Worm (Caenorhabditis elegans) whole organism, young adult: ENCODE measurements around the gene sdz-4.
"Not testable (repeated sequence)": the region's sequence is repeated elsewhere in the genome, so short reads cannot be mapped to it uniquely, and the experiment has no call there.

Source experiments
- B0336.3 ChIP-seq: fragments of 200-800 bp; sonication (Bioruptor generic); IDR thresholded peaks from 2 replicates; pipeline ENCODE4 v1.3.6; 2022; ENCODE audit warnings: missing genetic modification characterization, missing compliant biosample characterization
- C17E4.6 ChIP-seq: fragments of 200-800 bp; sonication (Bioruptor generic); IDR thresholded peaks from 2 replicates; pipeline ENCODE4 v1.3.6; 2022; ENCODE audit warnings: missing genetic modification reagents, missing genetic modification characterization, missing compliant biosample characterization
- F10E7.11 ChIP-seq: sonication (generic microtip); optimal IDR thresholded peaks from 2 replicates; lab custom pipeline; 2017; ENCODE audit warnings: mild to moderate bottlenecking, missing genetic modification characterization, moderate library complexity, missing compliant biosample characterization
- F22D6.2 ChIP-seq: sonication (generic microtip); optimal IDR thresholded peaks from 2 replicates; lab custom pipeline; 2016; ENCODE audit warnings: mild to moderate bottlenecking, missing genetic modification characterization, missing compliant biosample characterization
- F57A8.1 ChIP-seq: fragments of 200-800 bp; sonication (Bioruptor generic); optimal IDR thresholded peaks from 2 replicates; lab custom pipeline; 2018; ENCODE audit warnings: mild to moderate bottlenecking, missing genetic modification characterization, moderate library complexity, missing compliant biosample characterization
- T26A5.8 ChIP-seq: sonication (generic microtip); optimal IDR thresholded peaks from 2 replicates; lab custom pipeline; 2016; ENCODE audit warnings: missing genetic modification characterization, missing compliant biosample characterization
- Y53F4B.3 ChIP-seq: fragments of 200-800 bp; sonication (Bioruptor generic); IDR thresholded peaks from 2 replicates; pipeline ENCODE4 v1.3.6; 2022; ENCODE audit warnings: missing genetic modification reagents, missing genetic modification characterization, missing compliant biosample characterization
- Y53G8AR.9 ChIP-seq: fragments of 200-800 bp; sonication (Bioruptor generic); conservative IDR thresholded peaks from 2 replicates; pipeline ENCODE4 v1.3.6; 2022; ENCODE audit warnings: missing genetic modification reagents, missing genetic modification characterization, missing compliant biosample characterization
- Y79H2A.3 ChIP-seq: fragments of 200-800 bp; sonication (Bioruptor generic); conservative IDR thresholded peaks from 2 replicates; pipeline ENCODE4 v1.3.6; 2022; ENCODE audit warnings: missing genetic modification reagents, missing genetic modification characterization, missing compliant biosample characterization
- ZK185.1 ChIP-seq: sonication (generic microtip); optimal IDR thresholded peaks from 2 replicates; lab custom pipeline; 2016; ENCODE audit warnings: mild to moderate bottlenecking, missing genetic modification characterization, missing compliant biosample characterization; ENCODE audit not compliant: poor library complexity, severe bottlenecking
- aptf-3 ChIP-seq: fragments of 200-800 bp; sonication (Bioruptor generic); IDR thresholded peaks from 2 replicates; pipeline ENCODE4 v1.3.6; 2022; ENCODE audit warnings: missing genetic modification characterization, missing compliant biosample characterization
- attf-5 ChIP-seq: fragments of 200-800 bp; sonication (Bioruptor generic); optimal IDR thresholded peaks from 2 replicates; lab custom pipeline; 2018; ENCODE audit warnings: mild to moderate bottlenecking, missing genetic modification characterization, missing compliant biosample characterization
- cebp-1 ChIP-seq, 2 experiments: fragments of 200-800 bp in 1 of 2; sonication (Bioruptor generic) in 1 of 2; sonication (generic microtip) in 1 of 2; IDR thresholded peaks in 1 of 2; optimal IDR thresholded peaks in 1 of 2; 2 replicates each; pipeline versions ENCODE4 v1.3.6 to Lab custom; 2017 to 2022; ENCODE audit warnings: missing compliant biosample characterization in 2 of 2, missing genetic modification characterization in 2 of 2, mild to moderate bottlenecking in 1 of 2, missing genetic modification reagents in 1 of 2, moderate library complexity in 1 of 2
- dpl-1 ChIP-seq: fragments of 150-350 bp; optimal IDR thresholded peaks from 2 replicates; lab custom pipeline; 2014; ENCODE audit warnings: missing biosample characterization, missing genetic modification reagents, missing genetic modification characterization
- him-1 ChIP-seq: sonication (generic microtip); optimal IDR thresholded peaks from 2 replicates; lab custom pipeline; 2016; ENCODE audit warnings: missing genotype, missing genetic modification reagents, missing genetic modification characterization, missing compliant biosample characterization
- hmg-1.2 ChIP-seq: fragments of 200-800 bp; sonication (Bioruptor generic); IDR thresholded peaks from 2 replicates; pipeline ENCODE4 v1.3.6; 2022; ENCODE audit warnings: missing genetic modification reagents, missing genetic modification characterization, missing compliant biosample characterization
- lag-1 ChIP-seq: fragments of 200-800 bp; sonication (Bioruptor generic); IDR thresholded peaks from 2 replicates; pipeline ENCODE4 v1.3.6; 2022; ENCODE audit warnings: missing genetic modification reagents, missing genetic modification characterization, missing compliant biosample characterization
- lin-26 ChIP-seq: fragments of 200-800 bp; sonication (Bioruptor generic); IDR thresholded peaks from 2 replicates; pipeline ENCODE4 v1.3.6; 2022; ENCODE audit warnings: missing genetic modification reagents, missing genetic modification characterization, missing compliant biosample characterization
- lin-35 ChIP-seq, 3 experiments: fragments of 150-350 bp in 2 of 3; sonication (generic microtip) in 1 of 3; optimal IDR thresholded peaks; 2 replicates each; lab custom pipeline; 2014 to 2018; ENCODE audit warnings: missing biosample characterization in 3 of 3, missing genetic modification characterization in 3 of 3, missing genetic modification reagents in 3 of 3
- lir-1 ChIP-seq: fragments of 200-800 bp; sonication (Bioruptor generic); conservative IDR thresholded peaks from 2 replicates; pipeline ENCODE4 v1.3.6; 2022; ENCODE audit warnings: missing genetic modification reagents, missing genetic modification characterization, missing compliant biosample characterization
- lsl-1 ChIP-seq: fragments of 200-800 bp; sonication (Bioruptor generic); optimal IDR thresholded peaks from 2 replicates; lab custom pipeline; 2018; ENCODE audit warnings: mild to moderate bottlenecking, missing genetic modification characterization, moderate library complexity, missing compliant biosample characterization
- madf-10 ChIP-seq: sonication (generic microtip); optimal IDR thresholded peaks from 2 replicates; lab custom pipeline; 2016; ENCODE audit warnings: mild to moderate bottlenecking, missing genetic modification characterization, missing compliant biosample characterization
- madf-6 ChIP-seq: fragments of 200-800 bp; sonication (Bioruptor generic); IDR thresholded peaks from 2 replicates; pipeline ENCODE4 v1.3.6; 2022; ENCODE audit warnings: missing genetic modification reagents, missing genetic modification characterization, missing compliant biosample characterization
- mcd-1 ChIP-seq: fragments of 200-800 bp; sonication (Bioruptor generic); IDR thresholded peaks from 2 replicates; pipeline ENCODE4 v1.3.6; 2022; ENCODE audit warnings: missing genetic modification reagents, missing genetic modification characterization, missing compliant biosample characterization
- nhr-80 ChIP-seq: sonication (generic microtip); optimal IDR thresholded peaks from 2 replicates; lab custom pipeline; 2016; ENCODE audit warnings: missing genetic modification characterization, missing compliant biosample characterization
- pha-4 ChIP-seq: fragments of 150-350 bp; sonication (generic microtip); optimal IDR thresholded peaks from 2 replicates; lab custom pipeline; 2014; ENCODE audit warnings: missing biosample characterization, missing genetic modification reagents, missing genetic modification characterization
- sea-2 ChIP-seq: fragments of 200-800 bp; sonication (Bioruptor generic); IDR thresholded peaks from 2 replicates; pipeline ENCODE4 v1.3.6; 2022; ENCODE audit warnings: missing genetic modification characterization, missing compliant biosample characterization
- snpc-1.1 ChIP-seq: sonication (generic microtip); optimal IDR thresholded peaks from 2 replicates; lab custom pipeline; 2017; ENCODE audit warnings: missing genetic modification characterization, mild to moderate bottlenecking, missing compliant biosample characterization, antibody characterized with exemption, moderate library complexity, missing genotype, missing genetic modification reagents; ENCODE audit not compliant: insufficient read depth
- snpc-3.4 ChIP-seq: sonication (generic microtip); optimal IDR thresholded peaks from 2 replicates; lab custom pipeline; 2017; ENCODE audit warnings: missing genetic modification characterization, mild to moderate bottlenecking, missing compliant biosample characterization, antibody characterized with exemption, moderate library complexity, missing genotype, missing genetic modification reagents
- unc-130 ChIP-seq: sonication (generic microtip); optimal IDR thresholded peaks from 2 replicates; lab custom pipeline; 2016; ENCODE audit warnings: missing genetic modification reagents, missing genetic modification characterization, missing compliant biosample characterization
- unc-62 ChIP-seq: fragments of 150-350 bp; optimal IDR thresholded peaks from 2 replicates; lab custom pipeline; 2014; ENCODE audit warnings: missing biosample characterization, missing genetic modification reagents, missing genetic modification characterization
- ztf-26 ChIP-seq: sonication (generic microtip); optimal IDR thresholded peaks from 2 replicates; lab custom pipeline; 2017; ENCODE audit warnings: missing genetic modification characterization, missing compliant biosample characterization
- ztf-6 ChIP-seq: fragments of 200-800 bp; sonication (Bioruptor generic); IDR thresholded peaks from 2 replicates; pipeline ENCODE4 v1.3.6; 2022; ENCODE audit warnings: missing genetic modification reagents, missing genetic modification characterization, missing compliant biosample characterization

The sdz-4 gene

DNA sequence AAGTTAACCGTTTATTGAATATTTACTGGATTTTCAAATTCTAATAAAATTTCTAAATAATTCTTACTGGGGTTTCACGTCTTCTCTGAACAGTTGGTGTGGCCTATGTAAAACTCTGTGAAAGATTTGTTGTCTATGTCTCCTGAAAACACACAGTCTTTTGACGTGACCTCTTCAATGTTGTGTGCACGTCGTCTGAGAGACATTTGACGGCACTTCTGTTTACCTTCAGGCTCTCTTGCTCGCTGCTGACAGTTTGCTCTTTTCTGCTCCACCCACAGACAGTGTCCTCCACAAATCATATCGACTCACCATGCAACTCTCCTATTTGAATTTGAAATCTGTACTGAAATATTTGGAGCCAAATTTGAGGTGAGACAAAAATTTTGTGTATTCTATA, 27.8 kb upstream of the sdz-4 start, which contains the start of gene fbxc-34:
Gene fbxc-34, plus strand, starts transcription at position 301 of the 400 bp plus-strand sequence.
- not testable (repeated sequence) for TF ChIP-seq F22D6.2; lsl-1 (GFP tag; lab: Kevin White, UChicago); sea-2 (GFP tag; lab: Robert Waterston, UW)
- TF ChIP-seq, all 124 proteins: peak for 0; not testable (repeated sequence) for 124

DNA sequence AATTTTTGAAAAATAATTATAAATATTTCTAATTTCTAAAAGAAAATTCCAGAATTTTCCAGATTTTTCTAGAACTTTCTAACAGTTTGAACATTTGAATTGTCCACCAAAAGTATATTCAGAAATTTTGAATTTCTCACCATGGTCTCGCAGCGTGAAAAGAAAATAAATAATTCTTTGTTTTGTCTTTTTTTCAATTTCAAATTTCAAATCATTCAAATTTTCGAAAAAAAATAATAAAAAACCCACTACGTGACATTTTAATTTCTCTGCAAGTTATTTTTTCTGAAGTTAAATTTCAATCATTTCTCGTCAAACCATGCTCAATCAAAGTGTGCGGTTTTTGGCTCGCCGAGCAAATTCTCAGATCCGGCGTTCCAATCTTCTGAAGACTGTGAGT, 26.0 kb upstream of the sdz-4 start, which contains the start of gene acs-15:
Gene acs-15, plus strand, starts transcription at position 301 of the 400 bp plus-strand sequence.
- TF ChIP-seq dpl-1: no peak
- TF ChIP-seq F57A8.1: no peak
- TF ChIP-seq snpc-3.4 (tag; lab: Kevin White, UChicago): no peak
- TF ChIP-seq madf-10 (tag; lab: Kevin White, UChicago): no peak
- no peak for TF ChIP-seq pha-4
- TF ChIP-seq aptf-3 (GFP tag; lab: Robert Waterston, UW): no peak
- TF ChIP-seq lag-1 (GFP tag; lab: Robert Waterston, UW): no peak
- TF ChIP-seq F10E7.11: no peak
- no peak for TF ChIP-seq madf-6
- TF ChIP-seq lir-1: no peak
- TF ChIP-seq nhr-80 (tag; lab: Kevin White, UChicago): no peak
- no peak for TF ChIP-seq T26A5.8 (tag; lab: Kevin White, UChicago)
- TF ChIP-seq mcd-1 (GFP tag; lab: Robert Waterston, UW): no peak
- no peak for TF ChIP-seq attf-5 (GFP tag; lab: Kevin White, UChicago)

DNA sequence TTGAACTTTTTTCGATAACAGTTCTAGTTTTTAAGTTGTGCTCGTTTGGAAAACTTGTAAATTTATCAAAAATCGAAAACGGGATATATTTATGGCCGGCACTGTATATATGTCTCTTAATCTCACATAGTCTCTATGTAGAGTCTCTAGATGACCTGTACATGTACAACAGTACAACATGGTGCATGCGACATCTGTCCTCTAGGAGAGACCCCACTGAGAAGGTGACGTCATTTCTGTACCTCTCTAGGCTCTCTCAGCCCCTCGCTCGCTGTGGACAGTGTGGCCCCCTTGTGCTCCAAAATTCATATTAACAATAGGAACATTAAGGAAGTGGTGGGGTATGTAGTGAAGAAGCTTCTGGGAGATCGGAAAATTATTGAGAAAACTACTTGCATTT, 21.5 kb upstream of the sdz-4 start:
- TF ChIP-seq lin-35 (GFP tag; optimal IDR thresholded peaks at IDR 0.05; lab: Kevin White, UChicago) (no peak), cebp-1 (GFP tag; IDR thresholded peaks at IDR 0.05; lab: Robert Waterston, UW) (no peak), cebp-1 (tag; optimal IDR thresholded peaks at IDR 0.05; lab: Kevin White, UChicago) (no peak), hmg-1.2 (GFP tag; lab: Robert Waterston, UW) (no peak), B0336.3 (no peak), ZK185.1 (tag; lab: Kevin White, UChicago) (no peak), unc-130 (no peak), unc-62 (GFP tag; lab: Kevin White, UChicago) (no peak), Y53F4B.3 (no peak)
- TF ChIP-seq, all 124 proteins: peak for 0

DNA sequence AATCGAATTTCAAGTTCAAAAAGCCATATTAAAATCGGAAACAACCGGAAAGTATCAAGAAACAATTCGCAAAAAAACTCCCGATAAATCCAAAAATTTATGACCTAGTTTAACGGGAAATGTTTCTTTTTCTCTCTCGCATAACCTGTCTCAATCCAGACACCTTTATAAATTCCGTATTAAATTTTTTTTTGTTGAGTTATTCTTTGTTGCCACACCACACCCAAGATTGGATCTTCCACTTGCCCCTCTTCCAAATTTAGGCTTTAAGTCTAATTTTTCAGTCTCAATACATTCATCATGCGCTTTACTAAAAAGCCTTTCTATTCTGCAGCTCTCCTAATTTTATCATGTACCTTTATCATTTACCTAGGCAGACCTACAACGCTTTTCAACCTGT, 20.2 kb upstream of the sdz-4 start, which contains the start of gene R07C3.3:
Gene R07C3.3, plus strand, starts transcription at position 301 of the 400 bp plus-strand sequence.
- no peak for TF ChIP-seq Y53G8AR.9 (GFP tag; lab: Robert Waterston, UW)
- no peak for TF ChIP-seq lin-26 (GFP tag; lab: Robert Waterston, UW)
- no peak for TF ChIP-seq snpc-1.1 (tag; lab: Kevin White, UChicago)
- TF ChIP-seq ztf-26 (tag; lab: Kevin White, UChicago): no peak
- TF ChIP-seq pha-4: no peak
- no peak for TF ChIP-seq him-1 (tag; lab: Kevin White, UChicago)
- no peak for TF ChIP-seq C17E4.6 (GFP tag; lab: Robert Waterston, UW)
- TF ChIP-seq ztf-6 (GFP tag; lab: Robert Waterston, UW): no peak
- TF ChIP-seq F22D6.2: no peak
- no peak for TF ChIP-seq Y79H2A.3
